Fruit fly (Drosophila melanogaster) S2 (cell line): Measurements from ENCODE around the gene ldbr.

Experiments
- CG8478 ChIP-seq: fragments of >200 bp; optimal IDR thresholded peaks from 2 replicates; lab custom pipeline; 2018
- CTCF ChIP-seq, 2 experiments: fragments of >200 bp; optimal IDR thresholded peaks; 2 replicates each; lab custom pipeline; 2018

DNA sequence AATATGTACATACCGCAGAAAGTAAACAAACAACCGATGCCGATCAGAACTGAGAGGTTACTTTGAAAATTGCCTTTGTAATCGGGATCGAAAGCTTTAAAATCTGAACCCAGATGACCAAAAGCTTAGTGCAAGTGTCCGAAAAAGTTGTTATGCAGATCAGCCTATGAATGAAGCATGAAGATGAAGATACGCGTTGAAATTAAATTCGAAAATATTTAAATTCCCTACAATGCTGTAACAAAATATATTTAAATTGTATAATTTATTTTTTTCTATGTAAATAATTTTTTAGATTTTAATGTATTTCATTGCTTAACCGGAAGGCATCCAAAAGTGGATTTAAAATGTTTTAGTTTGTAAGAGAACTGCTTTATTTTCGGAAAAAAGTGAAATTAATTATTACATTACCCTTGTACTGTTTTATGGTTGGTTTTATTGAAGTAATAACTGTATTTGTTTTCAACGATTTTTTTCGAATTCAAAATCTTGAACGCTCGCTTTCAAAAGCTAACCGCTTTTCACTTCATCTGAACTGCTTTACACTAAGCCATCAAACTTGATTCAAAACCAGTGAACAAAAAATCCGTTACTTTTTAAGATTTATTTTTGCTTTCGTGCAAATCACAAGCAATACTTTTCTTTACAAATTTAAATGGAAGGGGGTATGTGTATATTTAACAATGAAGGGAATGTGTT is 38.2 kb downstream of the ldbr start, which contains the start of gene CG43886:
- no peak for TF ChIP-seq CG8478 (lab: Kevin White, UChicago)
- no peak for TF ChIP-seq CTCF (optimal IDR thresholded peaks at IDR 0.05; lab: Kevin White, UChicago)
